Worm (Caenorhabditis elegans) whole organism, L4 larva: Measurements from ENCODE around the gene parp-2.

Source experiments
- daf-19 ChIP-seq: fragments of 200-800 bp; sonication (Bioruptor generic); conservative IDR thresholded peaks from 2 replicates; pipeline ENCODE4 v1.3.6; 2022; ENCODE audit warnings: missing genetic modification characterization, missing compliant biosample characterization
- egl-27 ChIP-seq: sonication (generic microtip); optimal IDR thresholded peaks from 3 replicates; lab custom pipeline; 2017; ENCODE audit warnings: missing biosample characterization, missing genetic modification reagents, missing genetic modification characterization

- TF ChIP-seq daf-19 (GFP tag; lab: Robert Waterston, UW) (no peak), egl-27 (tag; lab: Kevin White, UChicago) (no peak)
Observed at ce11 chrII:9596401-9596800, 3.6 kb downstream of the parp-2 start, which contains the start of gene E02H1.6.
